Worm (Caenorhabditis elegans): ENCODE data around the gene gcl-1.
A peak's percentile ranks its signal among the peaks of the same experiment; 100 is the strongest.

gcl-1 gene

DNA sequence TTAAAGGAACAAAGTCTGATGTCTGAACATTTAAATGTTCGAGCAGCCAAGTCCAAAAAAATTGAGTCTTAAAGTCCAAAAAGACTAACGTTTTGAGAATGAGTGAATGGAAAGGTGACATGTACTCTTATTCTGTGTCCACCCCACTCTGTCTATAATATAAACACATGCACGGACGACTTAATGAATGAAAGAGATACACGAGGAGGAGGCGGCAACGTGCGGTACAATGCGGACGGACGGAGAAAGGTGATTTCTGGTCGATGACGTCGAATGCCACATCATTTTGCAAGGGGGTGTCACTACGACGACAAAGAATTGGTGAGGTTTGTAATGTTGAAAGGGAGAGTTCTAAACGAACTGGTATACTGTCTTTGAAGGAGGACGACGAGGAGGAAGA is 18.0 kb downstream of the gcl-1 start:
- TF ChIP-seq elt-2 (tag; optimal IDR thresholded peaks at IDR 0.05) = no peak
- peak; percentile 15; the same call in 1 of the 2 replicates for TF ChIP-seq grh-1 (GFP tag; IDR thresholded peaks at IDR 0.05)
- peak; percentile 47 for TF ChIP-seq blmp-1 (tag; optimal IDR thresholded peaks at IDR 0.05)

DNA sequence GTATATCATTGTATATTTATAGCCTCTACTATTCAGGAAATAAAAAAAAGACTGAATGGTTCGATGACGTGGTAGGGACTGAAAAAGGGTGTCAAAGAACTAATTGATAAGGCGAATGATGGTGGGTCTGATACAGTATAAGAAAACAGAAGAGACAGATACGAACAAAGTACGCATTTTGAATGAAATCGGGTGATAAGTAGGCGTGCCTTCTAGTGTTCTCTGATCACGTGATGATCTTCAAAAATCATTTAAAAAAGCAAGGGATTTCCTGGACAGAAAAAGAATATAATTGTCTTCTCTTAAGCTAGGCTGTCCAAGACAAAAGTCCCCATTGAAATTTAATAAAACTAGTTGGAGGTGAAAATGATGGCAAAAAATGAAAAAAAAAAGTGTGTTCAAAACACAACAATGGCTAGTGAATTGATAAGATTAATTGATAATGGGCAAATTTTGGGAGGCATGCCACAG is 19.4 kb downstream of the gcl-1 start:
- TF ChIP-seq elt-2 (tag; optimal IDR thresholded peaks at IDR 0.05) (peak; percentile 85), nhr-20 (tag; optimal IDR thresholded peaks at IDR 0.05) (peak; percentile 76), egl-13 (tag; optimal IDR thresholded peaks at IDR 0.05) (no peak), nhr-71 (tag; optimal IDR thresholded peaks at IDR 0.05) (peak; percentile 84), nhr-19 (GFP tag; conservative IDR thresholded peaks at IDR 0.05) (peak; percentile 50), xbp-1 (tag; optimal IDR thresholded peaks at IDR 0.05) (no peak), unc-62 (GFP tag; optimal IDR thresholded peaks at IDR 0.05) (no peak), efl-1 (optimal IDR thresholded peaks at IDR 0.05) (no peak), efl-1 (GFP tag; optimal IDR thresholded peaks at IDR 0.05 in 1 of 2) (peak in 1 of 2 experiments; percentile 84), tbx-2 (tag; optimal IDR thresholded peaks at IDR 0.05) (peak; percentile 58), C16A3.4 (tag; optimal IDR thresholded peaks at IDR 0.05) (peak; percentile 7), snu-23 (GFP tag; optimal IDR thresholded peaks at IDR 0.05) (peak; percentile 48), mef-2 (tag; optimal IDR thresholded peaks at IDR 0.05) (no peak), nhr-77 (tag; optimal IDR thresholded peaks at IDR 0.05) (no peak), mep-1 (tag; optimal IDR thresholded peaks at IDR 0.05) (peak; percentile 5), elt-3 (tag; optimal IDR thresholded peaks at IDR 0.05) (peak in 3 of 6 experiments; percentile 6 to 82 (median 61)), pag-3 (tag; optimal IDR thresholded peaks at IDR 0.05; ENCODE audit: borderline replicate concordance, insufficient read depth) (peak; percentile 23), tlp-1 (tag; optimal IDR thresholded peaks at IDR 0.05) (no peak), ztf-4 (tag; optimal IDR thresholded peaks at IDR 0.05) (peak; percentile 19), F16B12.6 (tag; optimal IDR thresholded peaks at IDR 0.05) (no peak), blmp-1 (tag; optimal IDR thresholded peaks at IDR 0.05) (peak; percentile 36), irx-1 (tag; optimal IDR thresholded peaks at IDR 0.05) (no peak), nhr-47 (tag; optimal IDR thresholded peaks at IDR 0.05) (peak; percentile 18), skn-1 (tag; optimal IDR thresholded peaks at IDR 0.05) (no peak), nhr-85 (tag) (peak; percentile 89), egl-27 (tag; optimal IDR thresholded peaks at IDR 0.05) (no peak), nhr-90 (tag; optimal IDR thresholded peaks at IDR 0.05; ENCODE audit: poor library complexity) (peak; percentile 73), unc-86 (tag; optimal IDR thresholded peaks at IDR 0.05) (no peak), nhr-76 (tag; optimal IDR thresholded peaks at IDR 0.05) (no peak), jun-1 (tag; optimal IDR thresholded peaks at IDR 0.05) (no peak), ceh-90 (tag; optimal IDR thresholded peaks at IDR 0.05) (no peak), zip-4 (GFP tag; optimal IDR thresholded peaks at IDR 0.05) (no peak), lsy-2 (tag; optimal IDR thresholded peaks at IDR 0.05) (peak; percentile 24 to 44), rnt-1 (tag; optimal IDR thresholded peaks at IDR 0.05) (no peak), lin-39 (tag; optimal IDR thresholded peaks at IDR 0.05) (no peak), mdl-1 (tag; optimal IDR thresholded peaks at IDR 0.05) (peak in 1 of 2 experiments; percentile 26), lin-14 (GFP tag; optimal IDR thresholded peaks at IDR 0.05) (peak; percentile 65), lin-35 (GFP tag; optimal IDR thresholded peaks at IDR 0.05) (peak in 1 of 2 experiments; percentile 45), aly-2 (tag; optimal IDR thresholded peaks at IDR 0.05) (no peak), alr-1 (tag; optimal IDR thresholded peaks at IDR 0.05; ENCODE audit: borderline replicate concordance) (no peak), hpl-2 (GFP tag; optimal IDR thresholded peaks at IDR 0.05) (no peak), lin-13 (GFP tag; optimal IDR thresholded peaks at IDR 0.05) (no peak), swsn-7 (tag; optimal IDR thresholded peaks at IDR 0.05) (no peak), unc-98 (GFP tag; IDR thresholded peaks at IDR 0.05) (no peak), lir-3 (tag; optimal IDR thresholded peaks at IDR 0.05; ENCODE audit: poor library complexity) (no peak), unc-130 (tag; optimal IDR thresholded peaks at IDR 0.05) (no peak), zag-1 (tag; optimal IDR thresholded peaks at IDR 0.05) (no peak)

Data from whole organism, L1 larva.